Fruit fly (Drosophila melanogaster) whole organism, embryonic: ENCODE data around the gene CG31910.

Experiments
- CG17912 ChIP-seq: fragments of 200-800 bp; sonication (Bioruptor generic); optimal IDR thresholded peaks from 2 replicates; lab custom pipeline; 2018; ENCODE audit warnings: missing biosample characterization, mild to moderate bottlenecking, missing genetic modification characterization
- CG9932 ChIP-seq: fragments of 200-800 bp; sonication (Bioruptor generic); IDR thresholded peaks from 2 replicates; pipeline ENCODE4 v1.3.6; 2022; ENCODE audit warnings: missing biosample characterization, missing genetic modification characterization
- Mad ChIP-seq: fragments of 200-800 bp; sonication (Bioruptor generic); optimal IDR thresholded peaks from 2 replicates; lab custom pipeline; 2016; ENCODE audit warnings: missing biosample characterization, missing genetic modification characterization
- Mes4 ChIP-seq: fragments of 200-800 bp; sonication (Bioruptor generic); optimal IDR thresholded peaks from 2 replicates; lab custom pipeline; 2016; ENCODE audit warnings: missing biosample characterization, missing genetic modification characterization
- Taf1 ChIP-seq: fragments of 200-800 bp; sonication (Bioruptor generic); IDR thresholded peaks from 2 replicates; pipeline ENCODE4 v1.3.6; 2022; ENCODE audit warnings: missing biosample characterization, missing genetic modification characterization
- fru ChIP-seq: fragments of >200 bp; optimal IDR thresholded peaks from 2 replicates; lab custom pipeline; 2017
- tgo ChIP-seq: fragments of 200-800 bp; sonication (Bioruptor generic); IDR thresholded peaks from 3 replicates; pipeline ENCODE4 v1.3.6; 2022; ENCODE audit warnings: missing biosample characterization, missing genetic modification characterization

- no peak for TF ChIP-seq tgo (GFP tag; lab: Robert Waterston, UW)
- TF ChIP-seq Taf1 (GFP tag; lab: Robert Waterston, UW): no peak
- no peak for TF ChIP-seq Mes4
- TF ChIP-seq CG9932 (GFP tag; lab: Robert Waterston, UW): no peak
- TF ChIP-seq Mad (GFP tag; lab: Kevin White, UChicago): no peak
- TF ChIP-seq CG17912: no peak
- TF ChIP-seq fru: no peak
Measured at dm6 chr2L:6789358-6789757, 43.9 kb upstream of the CG31910 start.
